Fruit fly (Drosophila melanogaster) whole organism, embryonic: ENCODE measurements around the gene CG31683.

ENCODE experiments used
- Atf3 ChIP-seq: fragments of 200-800 bp; sonication (Bioruptor generic); optimal IDR thresholded peaks from 3 replicates; lab custom pipeline; 2016; ENCODE audit warnings: missing biosample characterization, missing genetic modification characterization
- CG11247 ChIP-seq: fragments of 200-800 bp; sonication (Bioruptor generic); IDR thresholded peaks from 2 replicates; pipeline ENCODE4 v1.3.6; 2022; ENCODE audit warnings: missing biosample characterization, missing genetic modification characterization
- CG12155 ChIP-seq: fragments of 200-800 bp; sonication (Bioruptor generic); optimal IDR thresholded peaks from 3 replicates; lab custom pipeline; 2016; ENCODE audit warnings: missing biosample characterization, missing genetic modification characterization
- CG12659 ChIP-seq: fragments of 200-800 bp; sonication (Bioruptor generic); optimal IDR thresholded peaks from 3 replicates; lab custom pipeline; 2017; ENCODE audit warnings: mild to moderate bottlenecking, missing biosample characterization, missing genetic modification reagents, missing genetic modification characterization
- CG13296 ChIP-seq: fragments of 200-800 bp; sonication (Bioruptor generic); optimal IDR thresholded peaks from 3 replicates; lab custom pipeline; 2018; ENCODE audit warnings: missing biosample characterization, mild to moderate bottlenecking, missing genetic modification characterization
- CG13775 ChIP-seq: fragments of 200-800 bp; sonication (Bioruptor generic); optimal IDR thresholded peaks from 3 replicates; lab custom pipeline; 2017; ENCODE audit warnings: missing biosample characterization, mild to moderate bottlenecking, missing genetic modification characterization
- CG1529 ChIP-seq: fragments of 200-800 bp; sonication (Bioruptor generic); optimal IDR thresholded peaks from 3 replicates; lab custom pipeline; 2018; ENCODE audit warnings: missing biosample characterization, missing genetic modification characterization
- CG15479 ChIP-seq: fragments of 200-800 bp; sonication (Bioruptor generic); optimal IDR thresholded peaks from 3 replicates; lab custom pipeline; 2019; ENCODE audit warnings: missing biosample characterization, mild to moderate bottlenecking, missing genetic modification characterization, moderate library complexity
- CG15601 ChIP-seq: fragments of 200-800 bp; sonication (Bioruptor generic); optimal IDR thresholded peaks from 3 replicates; lab custom pipeline; 2019; ENCODE audit warnings: missing biosample characterization, mild to moderate bottlenecking, missing genetic modification characterization, moderate library complexity
- CG17568 ChIP-seq: fragments of 200-800 bp; sonication (Bioruptor generic); optimal IDR thresholded peaks from 2 replicates; lab custom pipeline; 2018; ENCODE audit warnings: missing biosample characterization, mild to moderate bottlenecking, missing genetic modification characterization, moderate library complexity
- CG18599 ChIP-seq: fragments of 200-800 bp; sonication (Bioruptor generic); optimal IDR thresholded peaks from 3 replicates; lab custom pipeline; 2017; ENCODE audit warnings: missing biosample characterization, missing genetic modification characterization, mild to moderate bottlenecking, moderate library complexity, missing genetic modification reagents
- CG2116 ChIP-seq: fragments of 200-800 bp; sonication (Bioruptor generic); optimal IDR thresholded peaks from 3 replicates; lab custom pipeline; 2018; ENCODE audit warnings: missing biosample characterization, mild to moderate bottlenecking, missing genetic modification characterization
- CG31365 ChIP-seq: fragments of 200-800 bp; sonication (Bioruptor generic); optimal IDR thresholded peaks from 2 replicates; lab custom pipeline; 2018; ENCODE audit warnings: missing biosample characterization, mild to moderate bottlenecking, missing genetic modification characterization
- CG32532 ChIP-seq: fragments of 200-800 bp; sonication (Bioruptor generic); IDR thresholded peaks from 2 replicates; pipeline ENCODE4 v1.3.6; 2022; ENCODE audit warnings: missing biosample characterization, missing genetic modification characterization
- CG32772 ChIP-seq: fragments of 200-800 bp; sonication (Bioruptor generic); IDR thresholded peaks from 2 replicates; pipeline ENCODE4 v1.3.6; 2022; ENCODE audit warnings: missing biosample characterization, missing genetic modification characterization
- CG42726 ChIP-seq: fragments of 200-800 bp; sonication (Bioruptor generic); IDR thresholded peaks from 2 replicates; pipeline ENCODE4 v1.3.6; 2022; ENCODE audit warnings: missing biosample characterization, missing genetic modification characterization; ENCODE audit not compliant: partially characterized antibody
- CG5245 ChIP-seq: fragments of 200-800 bp; sonication (Bioruptor generic); optimal IDR thresholded peaks from 3 replicates; lab custom pipeline; 2016; ENCODE audit warnings: missing biosample characterization, missing genetic modification characterization
- CG5953 ChIP-seq: fragments of 200-800 bp; sonication (Bioruptor generic); IDR thresholded peaks from 2 replicates; pipeline ENCODE4 v1.3.6; 2022; ENCODE audit warnings: missing biosample characterization, missing genetic modification characterization
- CG7271 ChIP-seq: fragments of 200-800 bp; sonication (Bioruptor generic); optimal IDR thresholded peaks from 2 replicates; lab custom pipeline; 2018; ENCODE audit warnings: missing biosample characterization, mild to moderate bottlenecking, missing genetic modification characterization, moderate library complexity
- CG7556 ChIP-seq: fragments of 200-800 bp; sonication (Bioruptor generic); optimal IDR thresholded peaks from 2 replicates; lab custom pipeline; 2017; ENCODE audit warnings: missing biosample characterization, mild to moderate bottlenecking, missing genetic modification characterization
- CG9932 ChIP-seq: fragments of 200-800 bp; sonication (Bioruptor generic); IDR thresholded peaks from 2 replicates; pipeline ENCODE4 v1.3.6; 2022; ENCODE audit warnings: missing biosample characterization, missing genetic modification characterization
- CoRest ChIP-seq: fragments of 200-800 bp; sonication (Bioruptor generic); optimal IDR thresholded peaks from 3 replicates; lab custom pipeline; 2018; ENCODE audit warnings: missing biosample characterization, mild to moderate bottlenecking, missing genetic modification characterization, moderate library complexity
- E2f2 ChIP-seq: fragments of 200-800 bp; sonication (Bioruptor generic); IDR thresholded peaks from 2 replicates; pipeline ENCODE4 v1.3.6; 2022; ENCODE audit warnings: missing biosample characterization, missing genetic modification characterization
- ERR ChIP-seq: fragments of 200-800 bp; sonication (Bioruptor generic); optimal IDR thresholded peaks from 2 replicates; lab custom pipeline; 2016; ENCODE audit warnings: missing biosample characterization, missing genetic modification characterization
- Fer1 ChIP-seq: fragments of 200-800 bp; sonication (Bioruptor generic); optimal IDR thresholded peaks from 2 replicates; lab custom pipeline; 2017; ENCODE audit warnings: missing biosample characterization, mild to moderate bottlenecking, missing genetic modification characterization
- H15 ChIP-seq: fragments of 200-800 bp; sonication (Bioruptor generic); IDR thresholded peaks from 3 replicates; pipeline ENCODE4 v1.3.6; 2022; ENCODE audit warnings: missing biosample characterization, missing genetic modification characterization
- Hmr ChIP-seq: fragments of 200-800 bp; sonication (Bioruptor generic); optimal IDR thresholded peaks from 3 replicates; lab custom pipeline; 2017; ENCODE audit warnings: mild to moderate bottlenecking, missing biosample characterization, missing genetic modification reagents, missing genetic modification characterization
- Hr3 ChIP-seq: fragments of 200-800 bp; sonication (Bioruptor generic); optimal IDR thresholded peaks from 3 replicates; lab custom pipeline; 2016; ENCODE audit warnings: missing biosample characterization, missing genetic modification characterization
- Hsf ChIP-seq: fragments of 200-800 bp; sonication (Bioruptor generic); optimal IDR thresholded peaks from 3 replicates; lab custom pipeline; 2016; ENCODE audit warnings: missing biosample characterization, missing genetic modification characterization
- Lpt ChIP-seq: fragments of >200 bp; optimal IDR thresholded peaks from 2 replicates; lab custom pipeline; 2018; ENCODE audit warnings: missing biosample characterization, missing genetic modification characterization
- MTF-1 ChIP-seq: fragments of 200-800 bp; sonication (Bioruptor generic); optimal IDR thresholded peaks from 2 replicates; lab custom pipeline; 2018; ENCODE audit warnings: missing biosample characterization, mild to moderate bottlenecking, missing genetic modification characterization, borderline replicate concordance
- Six4 ChIP-seq: fragments of 200-800 bp; sonication (Bioruptor generic); optimal IDR thresholded peaks from 2 replicates; lab custom pipeline; 2016; ENCODE audit warnings: missing biosample characterization, missing genetic modification characterization
- Stat92E ChIP-seq, 3 experiments: fragments of >200 bp in 2 of 3; fragments of 200-800 bp in 1 of 3; sonication (Bioruptor generic) in 1 of 3; optimal IDR thresholded peaks; 2 replicates each; lab custom pipeline; 2017 to 2019; ENCODE audit warnings: missing biosample characterization in 3 of 3, missing genetic modification characterization in 3 of 3, mild to moderate bottlenecking in 1 of 3, moderate library complexity in 1 of 3
- Xrp1 ChIP-seq: fragments of 200-800 bp; sonication (Bioruptor generic); IDR thresholded peaks from 2 replicates; pipeline ENCODE4 v1.3.6; 2022; ENCODE audit warnings: missing biosample characterization, missing genetic modification characterization
- crp ChIP-seq, 2 experiments: fragments of 200-800 bp; sonication (Bioruptor generic); optimal IDR thresholded peaks; 2 replicates in 1 of 2; 3 replicates in 1 of 2; lab custom pipeline; 2017; ENCODE audit warnings: missing biosample characterization in 2 of 2, missing genetic modification characterization in 2 of 2, mild to moderate bottlenecking in 1 of 2, moderate library complexity in 1 of 2
- dpn ChIP-seq, 2 experiments: fragments of 200-800 bp; sonication (Bioruptor generic); optimal IDR thresholded peaks; 3 replicates each; lab custom pipeline; 2016; ENCODE audit warnings: missing biosample characterization in 2 of 2, missing genetic modification characterization in 2 of 2
- hbn ChIP-seq: fragments of 200-800 bp; sonication (Bioruptor generic); IDR thresholded peaks from 2 replicates; pipeline ENCODE4 v1.3.6; 2022; ENCODE audit warnings: missing biosample characterization, missing genetic modification characterization; ENCODE audit not compliant: partially characterized antibody
- insv ChIP-seq, 2 experiments: fragments of 200-800 bp; sonication (Bioruptor generic); optimal IDR thresholded peaks; 3 replicates each; lab custom pipeline; 2016 to 2018; ENCODE audit warnings: missing biosample characterization in 2 of 2, missing genetic modification characterization in 2 of 2
- lilli ChIP-seq: fragments of 200-800 bp; sonication (Bioruptor generic); optimal IDR thresholded peaks from 3 replicates; lab custom pipeline; 2016; ENCODE audit warnings: missing biosample characterization, missing genetic modification characterization
- lov ChIP-seq, 2 experiments: fragments of 200-800 bp in 1 of 2; fragments of >200 bp in 1 of 2; sonication (Bioruptor generic) in 1 of 2; IDR thresholded peaks in 1 of 2; optimal IDR thresholded peaks in 1 of 2; 2 replicates in 1 of 2; 3 replicates in 1 of 2; pipeline versions ENCODE4 v1.3.6 to Lab custom; 2017 to 2022; ENCODE audit warnings: missing biosample characterization in 1 of 2, missing genetic modification characterization in 1 of 2
- onecut ChIP-seq: fragments of 200-800 bp; sonication (Bioruptor generic); IDR thresholded peaks from 2 replicates; pipeline ENCODE4 v1.3.6; 2022; ENCODE audit warnings: missing biosample characterization, missing genetic modification characterization
- pho ChIP-seq: fragments of 200-800 bp; sonication (Bioruptor generic); optimal IDR thresholded peaks from 2 replicates; lab custom pipeline; 2016; ENCODE audit warnings: missing biosample characterization, missing genetic modification characterization
- rib ChIP-seq: fragments of 200-800 bp; sonication (Bioruptor generic); IDR thresholded peaks from 2 replicates; pipeline ENCODE4 v1.3.6; 2022; ENCODE audit warnings: missing biosample characterization, missing genetic modification characterization
- scrt ChIP-seq: fragments of 200-800 bp; sonication (Bioruptor generic); optimal IDR thresholded peaks from 2 replicates; lab custom pipeline; 2018; ENCODE audit warnings: missing biosample characterization, mild to moderate bottlenecking, missing genetic modification characterization, moderate library complexity
- sim ChIP-seq: fragments of 200-800 bp; sonication (Bioruptor generic); IDR thresholded peaks from 2 replicates; pipeline ENCODE4 v1.3.6; 2022; ENCODE audit warnings: missing biosample characterization, missing genetic modification characterization
- sisA ChIP-seq: fragments of 200-800 bp; sonication (Bioruptor generic); IDR thresholded peaks from 2 replicates; pipeline ENCODE4 v1.3.6; 2022; ENCODE audit warnings: missing biosample characterization, missing genetic modification characterization
- yki ChIP-seq: fragments of >200 bp; optimal IDR thresholded peaks from 3 replicates; lab custom pipeline; 2018
- zf30C ChIP-seq: fragments of 200-800 bp; sonication (Bioruptor generic); optimal IDR thresholded peaks from 3 replicates; lab custom pipeline; 2018; ENCODE audit warnings: missing biosample characterization, mild to moderate bottlenecking, missing genetic modification characterization
- zfh2 ChIP-seq: fragments of 200-800 bp; sonication (Bioruptor generic); optimal IDR thresholded peaks from 2 replicates; lab custom pipeline; 2016; ENCODE audit warnings: missing biosample characterization, missing genetic modification characterization

CG31683 gene

dm6 chr2L:20414750-20415211 is 35.0 kb downstream of the CG31683 start, which contains the start of gene CG10947 (continued):
- TF ChIP-seq lilli (GFP tag; lab: Kevin White, UChicago) (peak; percentile 62), pho (GFP tag; lab: Kevin White, UChicago) (peak; percentile 64), CG31365 (no peak), onecut (GFP tag; lab: Robert Waterston, UW) (peak; percentile 73), Stat92E (GFP tag; optimal IDR thresholded peaks at IDR 0.05; lab: Kevin White, UChicago) (no peak), crp (GFP tag; optimal IDR thresholded peaks at IDR 0.05; lab: Kevin White, UChicago) (peak in 1 of 2 experiments; percentile 21), CoRest (tag; lab: Kevin White, UChicago) (peak; percentile 55), CG32532 (GFP tag; lab: Robert Waterston, UW) (peak; percentile 73), CG1529 (GFP tag; lab: Kevin White, UChicago) (peak; percentile 39), E2f2 (GFP tag; lab: Robert Waterston, UW) (peak; percentile 95), CG7556 (GFP tag; lab: Kevin White, UChicago) (peak; percentile 12), Xrp1 (GFP tag; lab: Robert Waterston, UW) (peak; percentile 71), CG15601 (tag; lab: Kevin White, UChicago) (peak; percentile 64), lov (optimal IDR thresholded peaks at IDR 0.05; lab: Kevin White, UChicago) (no peak), lov (GFP tag; IDR thresholded peaks at IDR 0.05; lab: Robert Waterston, UW) (peak; percentile 70; the same call in 1 of the 3 replicates), scrt (no peak), zf30C (GFP tag; lab: Kevin White, UChicago) (no peak), CG18599 (GFP tag; lab: Kevin White, UChicago) (peak; percentile 21), yki (lab: Kevin White, UChicago) (no peak), sisA (no peak; the same call in 1 of the 2 replicates), Six4 (GFP tag; lab: Kevin White, UChicago) (peak; percentile 44), insv (GFP tag; optimal IDR thresholded peaks at IDR 0.05; lab: Kevin White, UChicago) (peak in 1 of 2 experiments; percentile 43), dpn (GFP tag; optimal IDR thresholded peaks at IDR 0.05; lab: Kevin White, UChicago) (peak; percentile 75 to 84), CG12155 (GFP tag; lab: Kevin White, UChicago) (peak; percentile 45), CG32772 (GFP tag; lab: Robert Waterston, UW) (peak; percentile 44; the same call in 1 of the 2 replicates), CG13775 (GFP tag; lab: Kevin White, UChicago) (peak; percentile 54), Lpt (GFP tag; lab: Kevin White, UChicago) (no peak), ERR (GFP tag; lab: Kevin White, UChicago) (peak; percentile 54), CG42726 (GFP tag; lab: Robert Waterston, UW) (peak; percentile 61), Hr3 (peak; percentile 62), Atf3 (peak; percentile 65), CG7271 (tag; lab: Kevin White, UChicago) (peak; percentile 4), Fer1 (GFP tag; lab: Kevin White, UChicago) (peak; percentile 61), CG17568 (GFP tag; lab: Kevin White, UChicago) (peak; percentile 66), zfh2 (GFP tag; lab: Kevin White, UChicago) (peak; percentile 48), CG2116 (GFP tag; lab: Kevin White, UChicago) (peak; percentile 39), hbn (peak; percentile 51), H15 (GFP tag; lab: Robert Waterston, UW) (0 out of 3 replicates have a peak, but pooled peaks have one; percentile 36), MTF-1 (GFP tag; lab: Kevin White, UChicago) (peak; percentile 50), CG15479 (GFP tag; lab: Kevin White, UChicago) (no peak), CG13296 (peak; percentile 64), Hsf (GFP tag; lab: Kevin White, UChicago) (peak; percentile 79), CG5953 (GFP tag; lab: Robert Waterston, UW) (0 out of 2 replicates have a peak, but pooled peaks have one; percentile 15), CG9932 (peak; percentile 75), CG11247 (GFP tag; lab: Robert Waterston, UW) (peak; percentile 69), rib (peak; percentile 48; the same call in 1 of the 2 replicates), CG5245 (GFP tag; lab: Kevin White, UChicago) (peak; percentile 74), Hmr (GFP tag; lab: Kevin White, UChicago) (peak; percentile 75), sim (GFP tag; lab: Robert Waterston, UW) (no peak), CG12659 (GFP tag; lab: Kevin White, UChicago) (peak; percentile 70)
